Fruit fly (Drosophila melanogaster): ENCODE results near the gene CCT4.
A peak's percentile ranks its signal among the peaks of the same experiment; 100 is the strongest.

The CCT4 gene

dm6 chr2L:12721794-12722315 is 29.1 kb upstream of the CCT4 start, which contains the start of gene Pih1D1 (continued):
- peak; percentile 84 for TF ChIP-seq CG8359 (GFP tag; optimal IDR thresholded peaks at IDR 0.05; ENCODE audit: borderline replicate concordance)
- peak; percentile 89 for TF ChIP-seq slp2 (GFP tag; optimal IDR thresholded peaks at IDR 0.05)
- peak; percentile 96 for TF ChIP-seq pho (GFP tag; optimal IDR thresholded peaks at IDR 0.05)
- TF ChIP-seq Sox102F (GFP tag; optimal IDR thresholded peaks at IDR 0.05) = peak; percentile 95
- peak; percentile 78 for TF ChIP-seq CG2875 (GFP tag; optimal IDR thresholded peaks at IDR 0.05)
- peak; percentile 76 for TF ChIP-seq CG3065 (GFP tag; optimal IDR thresholded peaks at IDR 0.05)
- TF ChIP-seq CG12219 (GFP tag; optimal IDR thresholded peaks at IDR 0.05) = peak; percentile 83
- peak; percentile 75 for TF ChIP-seq btn (GFP tag; optimal IDR thresholded peaks at IDR 0.05)
- no peak; the same call in 1 of the 2 replicates for TF ChIP-seq CG31441 (GFP tag; IDR thresholded peaks at IDR 0.05)
- TF ChIP-seq nerfin-2 (GFP tag; IDR thresholded peaks at IDR 0.05; ENCODE audit: partially characterized antibody) = 0 out of 2 replicates have a peak, but pooled peaks have one; percentile 11
- TF ChIP-seq Lhr (GFP tag; optimal IDR thresholded peaks at IDR 0.05) = peak; percentile 96
- no peak for TF ChIP-seq MESR4 (GFP tag; optimal IDR thresholded peaks at IDR 0.05)
- peak; percentile 77 for TF ChIP-seq CkIIα-i1 (GFP tag; IDR thresholded peaks at IDR 0.05)
- TF ChIP-seq CG4404 (GFP tag; IDR thresholded peaks at IDR 0.05) = peak; percentile 97
- peak; percentile 86 for TF ChIP-seq Side (GFP tag; optimal IDR thresholded peaks at IDR 0.05)
- TF ChIP-seq CG16815 (GFP tag; optimal IDR thresholded peaks at IDR 0.05) = peak; percentile 96
- peak; percentile 97 for TF ChIP-seq esg (GFP tag; conservative IDR thresholded peaks at IDR 0.05)
- peak; percentile 89 for TF ChIP-seq ken (GFP tag; IDR thresholded peaks at IDR 0.05)
- TF ChIP-seq CG3995 (GFP tag; optimal IDR thresholded peaks at IDR 0.05) = peak; percentile 77
- peak; percentile 84 for TF ChIP-seq p53 (GFP tag; optimal IDR thresholded peaks at IDR 0.05)
- peak; percentile 83 for TF ChIP-seq sqz (GFP tag; optimal IDR thresholded peaks at IDR 0.05)
- TF ChIP-seq CG14050 (GFP tag; IDR thresholded peaks at IDR 0.05) = peak; percentile 92
- TF ChIP-seq CG2678 (tag; optimal IDR thresholded peaks at IDR 0.05) = peak; percentile 97
- no peak for TF ChIP-seq Scr (GFP tag; IDR thresholded peaks at IDR 0.05; ENCODE audit: partially characterized antibody)
- TF ChIP-seq fu2 (GFP tag; optimal IDR thresholded peaks at IDR 0.05) = peak; percentile 94
- peak; percentile 96 for TF ChIP-seq CG13424 (tag; optimal IDR thresholded peaks at IDR 0.05)
- TF ChIP-seq grau (tag; optimal IDR thresholded peaks at IDR 0.05) = peak; percentile 95
- peak; percentile 89 for TF ChIP-seq vfl (GFP tag; optimal IDR thresholded peaks at IDR 0.05)
- peak; percentile 82 for TF ChIP-seq crc (GFP tag; optimal IDR thresholded peaks at IDR 0.05)
- TF ChIP-seq danr (GFP tag; IDR thresholded peaks at IDR 0.05) = peak; percentile 93
- TF ChIP-seq bab2 (GFP tag; optimal IDR thresholded peaks at IDR 0.05) = peak; percentile 95
- peak; percentile 83 for TF ChIP-seq CG12071 (GFP tag; optimal IDR thresholded peaks at IDR 0.05)
- peak; percentile 96 for TF ChIP-seq CG7372 (GFP tag; IDR thresholded peaks at IDR 0.05)
- TF ChIP-seq usp (GFP tag; optimal IDR thresholded peaks at IDR 0.05) = no peak
- peak; percentile 77 for TF ChIP-seq pb (GFP tag; optimal IDR thresholded peaks at IDR 0.05)
- TF ChIP-seq HmgD (GFP tag; optimal IDR thresholded peaks at IDR 0.05) = peak; percentile 79
- peak; percentile 46 for TF ChIP-seq ERR (GFP tag; optimal IDR thresholded peaks at IDR 0.05)
- peak; percentile 94 to 95 for TF ChIP-seq dpn (GFP tag; optimal IDR thresholded peaks at IDR 0.05)
- peak; percentile 96 for TF ChIP-seq CG1233 (GFP tag; optimal IDR thresholded peaks at IDR 0.05)
- peak; percentile 72 for TF ChIP-seq CG7928 (GFP tag; optimal IDR thresholded peaks at IDR 0.05)
- TF ChIP-seq CG8089 (GFP tag; optimal IDR thresholded peaks at IDR 0.05) = peak; percentile 92
- peak; percentile 88 for TF ChIP-seq CG17385 (GFP tag; optimal IDR thresholded peaks at IDR 0.05)
- TF ChIP-seq CG10267 (tag; optimal IDR thresholded peaks at IDR 0.05) = peak; percentile 89
- peak; percentile 79 for TF ChIP-seq tup (GFP tag; optimal IDR thresholded peaks at IDR 0.05)
- TF ChIP-seq CG1832 (GFP tag; optimal IDR thresholded peaks at IDR 0.05) = no peak
- TF ChIP-seq CG11723 (GFP tag; optimal IDR thresholded peaks at IDR 0.05) = peak; percentile 87
- TF ChIP-seq hb (GFP tag; IDR thresholded peaks at IDR 0.05; ENCODE audit: partially characterized antibody) = no peak
- TF ChIP-seq CG18599 (GFP tag; optimal IDR thresholded peaks at IDR 0.05) = peak; percentile 95
- TF ChIP-seq crp (GFP tag; optimal IDR thresholded peaks at IDR 0.05) = peak; percentile 36 to 84
- TF ChIP-seq Nf-YC (tag; optimal IDR thresholded peaks at IDR 0.05) = no peak

All from whole organism, embryonic.